Fruit fly (Drosophila melanogaster): ENCODE data around the gene PolrMT.

PolrMT gene

dm6 chr2L:1075753-1076152 is 32.4 kb downstream of the PolrMT start (continued):
- TF ChIP-seq CG1602 (GFP tag; optimal IDR thresholded peaks at IDR 0.05) (peak; percentile 96), CG31441 (GFP tag; IDR thresholded peaks at IDR 0.05) (peak; percentile 93), zen (tag; optimal IDR thresholded peaks at IDR 0.05) (peak; percentile 90), CG8478 (optimal IDR thresholded peaks at IDR 0.05) (no peak), pita (GFP tag; optimal IDR thresholded peaks at IDR 0.05) (no peak), croc (GFP tag; conservative IDR thresholded peaks at IDR 0.05) (peak; percentile 93), ab (GFP tag; optimal IDR thresholded peaks at IDR 0.05) (peak; percentile 89), CG3726 (GFP tag; IDR thresholded peaks at IDR 0.05) (peak; percentile 94), Drgx (GFP tag; IDR thresholded peaks at IDR 0.05) (peak; percentile 82), Lhr (GFP tag; optimal IDR thresholded peaks at IDR 0.05) (peak; percentile 77), CG3838 (GFP tag; optimal IDR thresholded peaks at IDR 0.05) (peak; percentile 78), BtbVII (GFP tag; optimal IDR thresholded peaks at IDR 0.05) (peak; percentile 65), odd (GFP tag; optimal IDR thresholded peaks at IDR 0.05) (peak; percentile 76), Pdp1 (GFP tag; optimal IDR thresholded peaks at IDR 0.05) (peak; percentile 91 to 93), Camta (GFP tag; optimal IDR thresholded peaks at IDR 0.05) (peak; percentile 93), CG9215 (GFP tag; IDR thresholded peaks at IDR 0.05) (peak; percentile 71), CG32532 (GFP tag; IDR thresholded peaks at IDR 0.05) (peak; percentile 81), CG6654 (GFP tag; optimal IDR thresholded peaks at IDR 0.05) (peak; percentile 65), zfh1 (GFP tag; IDR thresholded peaks at IDR 0.05) (peak; percentile 98), CG15479 (GFP tag; optimal IDR thresholded peaks at IDR 0.05) (no peak), crc (GFP tag; optimal IDR thresholded peaks at IDR 0.05) (peak; percentile 82), CG10274 (GFP tag; optimal IDR thresholded peaks at IDR 0.05) (peak; percentile 66), CG14965 (GFP tag; optimal IDR thresholded peaks at IDR 0.05; ENCODE audit: borderline replicate concordance) (peak; percentile 70), Poxn (GFP tag; IDR thresholded peaks at IDR 0.05) (no peak), CG6854 (GFP tag; optimal IDR thresholded peaks at IDR 0.05) (peak; percentile 23), Dref (GFP tag; IDR thresholded peaks at IDR 0.05) (no peak), CG4328 (GFP tag; optimal IDR thresholded peaks at IDR 0.05) (no peak), btn (GFP tag; optimal IDR thresholded peaks at IDR 0.05) (peak; percentile 93), Hr78 (GFP tag; optimal IDR thresholded peaks at IDR 0.05) (peak in 1 of 2 experiments; percentile 68), sens-2 (GFP tag; IDR thresholded peaks at IDR 0.05) (peak; percentile 92), lilli (GFP tag; optimal IDR thresholded peaks at IDR 0.05) (peak; percentile 90), Sox102F (GFP tag; optimal IDR thresholded peaks at IDR 0.05) (peak; percentile 97), CG9876 (GFP tag; optimal IDR thresholded peaks at IDR 0.05) (peak; percentile 89), CG3407 (GFP tag; optimal IDR thresholded peaks at IDR 0.05) (peak; percentile 92), onecut (GFP tag; IDR thresholded peaks at IDR 0.05) (peak; percentile 91), GATAe (GFP tag; conservative IDR thresholded peaks at IDR 0.05) (0 out of 2 replicates have a peak, but pooled peaks have one; percentile 30), CG3163 (GFP tag; optimal IDR thresholded peaks at IDR 0.05) (peak; percentile 79), D19A (tag; optimal IDR thresholded peaks at IDR 0.05) (peak; percentile 86), CG4730 (GFP tag; IDR thresholded peaks at IDR 0.05) (peak; percentile 89), NC2β (GFP tag; optimal IDR thresholded peaks at IDR 0.05) (peak; percentile 96), Hsf (GFP tag; optimal IDR thresholded peaks at IDR 0.05) (peak; percentile 96), CG11085 (GFP tag; IDR thresholded peaks at IDR 0.05) (peak; percentile 69; the same call in 1 of the 2 replicates), pan (optimal IDR thresholded peaks at IDR 0.05) (peak in 1 of 2 experiments; percentile 81), pan (GFP tag; optimal IDR thresholded peaks at IDR 0.05 in 1 of 2, IDR thresholded peaks at IDR 0.05 in 1 of 2) (peak; percentile 61 to 93), Rfx (GFP tag; IDR thresholded peaks at IDR 0.05) (peak; percentile 84), jumu (GFP tag; optimal IDR thresholded peaks at IDR 0.05) (peak; percentile 95), stc (GFP tag; IDR thresholded peaks at IDR 0.05) (peak; percentile 89), CG31388 (GFP tag; optimal IDR thresholded peaks at IDR 0.05) (peak; percentile 87), chif (GFP tag; optimal IDR thresholded peaks at IDR 0.05) (peak; percentile 96 to 98), CG10147 (GFP tag; optimal IDR thresholded peaks at IDR 0.05) (peak; percentile 68), trem (tag; optimal IDR thresholded peaks at IDR 0.05) (peak; percentile 88), Max (GFP tag; optimal IDR thresholded peaks at IDR 0.05) (peak; percentile 78)
